Fruit fly (Drosophila melanogaster) Kc167 (cell line): ENCODE data around the gene sens-2.

Experiments
- Myc ChIP-seq: fragments of >200 bp; optimal IDR thresholded peaks from 2 replicates; lab custom pipeline; 2017; ENCODE audit warnings: missing external identifiers
- Sin3A ChIP-seq: fragments of >200 bp; optimal IDR thresholded peaks from 2 replicates; lab custom pipeline; 2018; ENCODE audit warnings: missing external identifiers
- h ChIP-seq: fragments of >200 bp; optimal IDR thresholded peaks from 3 replicates; lab custom pipeline; 2018; ENCODE audit warnings: missing external identifiers
- insv ChIP-seq: fragments of >200 bp; optimal IDR thresholded peaks from 3 replicates; lab custom pipeline; 2018; ENCODE audit warnings: missing external identifiers
- psq ChIP-seq: fragments of >200 bp; optimal IDR thresholded peaks from 2 replicates; lab custom pipeline; 2017; ENCODE audit warnings: missing external identifiers
- ttk ChIP-seq: sonication (Bioruptor generic); optimal IDR thresholded peaks from 2 replicates; lab custom pipeline; 2017; ENCODE audit warnings: missing external identifiers

Gene sens-2

dm6 chr2L:6793763-6794417 lies 27.8 kb upstream of the sens-2 start:
- no peak for TF ChIP-seq insv (lab: Kevin White, UChicago)
- no peak for TF ChIP-seq h (lab: Kevin White, UChicago)
- no peak for TF ChIP-seq psq (lab: Kevin White, UChicago)
- TF ChIP-seq Myc, result no peak
- no peak for TF ChIP-seq ttk
- TF ChIP-seq Sin3A (lab: Kevin White, UChicago), result no peak

- no peak for TF ChIP-seq h (lab: Kevin White, UChicago)
Observed at dm6 chr2L:6794418-6794793, 27.3 kb upstream of the sens-2 start.

- TF ChIP-seq Myc, result no peak
- TF ChIP-seq ttk, result no peak
- no peak for TF ChIP-seq psq (lab: Kevin White, UChicago)
- TF ChIP-seq Sin3A (lab: Kevin White, UChicago), result no peak
- no peak for TF ChIP-seq insv (lab: Kevin White, UChicago)
- TF ChIP-seq h (lab: Kevin White, UChicago), result no peak
Observed at dm6 chr2L:6794956-6795522, 26.7 kb upstream of the sens-2 start.

- TF ChIP-seq h (lab: Kevin White, UChicago) (no peak), Sin3A (lab: Kevin White, UChicago) (no peak), ttk (no peak), Myc (no peak), psq (lab: Kevin White, UChicago) (no peak)
Observed at dm6 chr2L:6797408-6797807, 24.3 kb upstream of the sens-2 start.

dm6 chr2L:6798762-6799246 lies 22.9 kb upstream of the sens-2 start, which contains the start of the genes nrv2 and CG43610:
Gene nrv2, minus strand, starts transcription at chr2L:6798862.
Gene CG43610, plus strand, starts transcription at chr2L:6799196.
- no peak for TF ChIP-seq psq (lab: Kevin White, UChicago)
- TF ChIP-seq ttk, result no peak
- no peak for TF ChIP-seq h (lab: Kevin White, UChicago)
- no peak for TF ChIP-seq insv (lab: Kevin White, UChicago)
- no peak for TF ChIP-seq Sin3A (lab: Kevin White, UChicago)

- TF ChIP-seq Myc (no peak), Sin3A (lab: Kevin White, UChicago) (no peak), ttk (no peak), psq (lab: Kevin White, UChicago) (no peak), h (lab: Kevin White, UChicago) (no peak), insv (lab: Kevin White, UChicago) (no peak)
Observed at dm6 chr2L:6799551-6799950, 22.2 kb upstream of the sens-2 start.

dm6 chr2L:6800794-6801193 lies 20.9 kb upstream of the sens-2 start, which contains the start of gene CG17376:
Gene CG17376, minus strand, starts transcription at chr2L:6800894.
- TF ChIP-seq psq (lab: Kevin White, UChicago) (no peak), insv (lab: Kevin White, UChicago) (no peak), ttk (no peak), Sin3A (lab: Kevin White, UChicago) (no peak), h (lab: Kevin White, UChicago) (no peak), Myc (no peak)

dm6 chr2L:6802740-6803139 lies 19.0 kb upstream of the sens-2 start, which contains the start of the genes CG17377 and Daao2:
Gene CG17377, minus strand, starts transcription at chr2L:6802840.
Gene Daao2, plus strand, starts transcription at chr2L:6803011.
- TF ChIP-seq psq (lab: Kevin White, UChicago) (no peak), ttk (no peak), Myc (no peak), h (lab: Kevin White, UChicago) (no peak), Sin3A (lab: Kevin White, UChicago) (no peak), insv (lab: Kevin White, UChicago) (no peak)

dm6 chr2L:6805783-6806182 lies 16.0 kb upstream of the sens-2 start, which contains the start of gene CG17375:
Gene CG17375, minus strand, starts transcription at chr2L:6805792.
- TF ChIP-seq Sin3A (lab: Kevin White, UChicago) (no peak), insv (lab: Kevin White, UChicago) (no peak), Myc (no peak), ttk (no peak), psq (lab: Kevin White, UChicago) (no peak), h (lab: Kevin White, UChicago) (no peak)

- TF ChIP-seq Myc (no peak), psq (lab: Kevin White, UChicago) (no peak), insv (lab: Kevin White, UChicago) (no peak), ttk (no peak), Sin3A (lab: Kevin White, UChicago) (no peak), h (lab: Kevin White, UChicago) (no peak)
Observed at dm6 chr2L:6817493-6817892, 4.2 kb upstream of the sens-2 start.

- TF ChIP-seq insv (lab: Kevin White, UChicago), result no peak
Observed at dm6 chr2L:6818357-6818756, 3.4 kb upstream of the sens-2 start.

dm6 chr2L:6819230-6820049 lies 2.3 kb upstream of the sens-2 start:
- TF ChIP-seq h (lab: Kevin White, UChicago) (no peak), insv (lab: Kevin White, UChicago) (no peak), ttk (no peak), Sin3A (lab: Kevin White, UChicago) (no peak), Myc (no peak), psq (lab: Kevin White, UChicago) (no peak)
